Fruit fly (Drosophila melanogaster): ENCODE measurements around the gene CG14085.

DNA sequence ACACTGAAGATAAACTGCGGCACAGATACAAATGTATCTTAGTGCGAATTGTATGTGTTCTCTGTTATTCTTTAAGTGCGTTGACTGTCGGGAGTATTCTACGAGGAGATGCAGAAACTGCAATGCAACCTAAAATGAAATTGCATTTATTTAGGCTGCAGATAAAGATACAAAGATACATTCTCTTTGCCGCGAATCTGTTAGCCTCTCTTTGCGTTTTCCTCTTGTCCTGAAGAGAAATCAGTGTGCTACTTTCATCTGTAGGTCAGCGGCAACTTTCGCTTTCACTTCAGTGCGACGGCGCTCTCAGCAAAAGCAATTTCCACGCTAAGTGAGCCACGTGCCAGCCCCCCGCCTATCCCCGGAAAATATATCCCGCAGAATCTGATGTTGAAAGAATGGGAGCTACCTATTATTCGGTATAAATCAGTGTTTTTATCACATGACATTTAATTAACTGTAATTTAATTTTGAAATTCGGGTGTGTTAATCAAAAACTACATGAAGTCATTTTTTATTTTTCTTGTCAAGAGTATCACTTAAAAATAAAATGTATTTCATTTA, 24.1 kb downstream of the CG14085 start:
- TF ChIP-seq CTCF (optimal IDR thresholded peaks at IDR 0.05) = no peak
- no peak for TF ChIP-seq CG8478 (optimal IDR thresholded peaks at IDR 0.05)
